Worm (Caenorhabditis elegans): ENCODE measurements around the gene itsn-1.

- no peak for TF ChIP-seq mep-1 (tag; optimal IDR thresholded peaks at IDR 0.05)
- TF ChIP-seq ceh-39 (tag; optimal IDR thresholded peaks at IDR 0.05) = no peak
- TF ChIP-seq nhr-12 (tag; optimal IDR thresholded peaks at IDR 0.05) = no peak
- no peak for TF ChIP-seq M03D4.4 (tag; optimal IDR thresholded peaks at IDR 0.05)
- no peak for TF ChIP-seq unc-62 (GFP tag; optimal IDR thresholded peaks at IDR 0.05)
- peak; percentile 22 for TF ChIP-seq nhr-2 (tag; optimal IDR thresholded peaks at IDR 0.05)
- no peak for TF ChIP-seq elt-1 (tag; optimal IDR thresholded peaks at IDR 0.05; ENCODE audit: borderline replicate concordance, insufficient read depth)
- TF ChIP-seq elt-3 (tag; optimal IDR thresholded peaks at IDR 0.05) = no peak
- no peak for TF ChIP-seq nhr-237 (tag; optimal IDR thresholded peaks at IDR 0.05)
Observed at ce11 chrIV:17103615-17104014, 15.9 kb upstream of the itsn-1 start, which contains the start of gene Y116A8C.30.
